Worm (Caenorhabditis elegans): Measurements from ENCODE around the gene EGAP1.1.

DNA sequence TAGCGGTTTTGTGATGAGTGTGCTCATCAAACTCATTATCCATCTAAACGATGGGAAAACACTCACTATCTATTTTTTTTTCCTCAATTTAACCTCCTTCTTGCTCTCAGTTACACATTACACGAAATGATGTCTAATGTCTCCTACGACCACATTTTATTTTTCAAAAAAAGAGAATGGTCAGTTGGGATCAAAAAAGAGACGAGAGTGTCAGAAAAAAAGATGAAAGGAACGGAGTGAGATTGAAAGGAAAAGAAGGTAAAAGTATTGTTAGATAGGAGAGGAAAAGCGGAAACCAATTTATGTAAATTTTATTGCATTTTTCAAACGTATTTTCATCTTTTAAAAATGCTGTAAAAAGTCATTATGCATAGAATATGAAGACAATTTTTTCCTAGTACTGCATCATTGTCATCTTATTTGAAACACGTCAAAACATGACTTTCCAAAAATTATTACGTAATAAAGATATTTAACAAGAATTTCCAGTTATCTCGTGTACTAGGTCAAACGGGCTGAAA lies 2.8 kb downstream of the EGAP1.1 start:
- TF ChIP-seq pha-4 (tag; optimal IDR thresholded peaks at IDR 0.05) (no peak), gmeb-2 (tag; optimal IDR thresholded peaks at IDR 0.05) (no peak), nhr-11 (tag; optimal IDR thresholded peaks at IDR 0.05) (no peak), pqm-1 (tag; optimal IDR thresholded peaks at IDR 0.05) (no peak), tbx-2 (tag; optimal IDR thresholded peaks at IDR 0.05) (no peak), ceh-34 (tag; optimal IDR thresholded peaks at IDR 0.05) (no peak), zip-5 (tag; optimal IDR thresholded peaks at IDR 0.05) (no peak), pat-9 (tag; optimal IDR thresholded peaks at IDR 0.05) (no peak), sdc-2 (tag; optimal IDR thresholded peaks at IDR 0.05) (no peak), fkh-10 (GFP tag; optimal IDR thresholded peaks at IDR 0.05) (no peak), syd-9 (tag; optimal IDR thresholded peaks at IDR 0.05) (no peak), elt-2 (tag; optimal IDR thresholded peaks at IDR 0.05) (no peak), pag-3 (tag; optimal IDR thresholded peaks at IDR 0.05; ENCODE audit: borderline replicate concordance) (no peak), ceh-30 (tag; optimal IDR thresholded peaks at IDR 0.05) (no peak)

Measured in whole organism, late embryonic.